Worm (Caenorhabditis elegans): Measurements from ENCODE around the gene K05F6.14.
A peak's percentile ranks its signal among the peaks of the same experiment; 100 is the strongest.

Gene K05F6.14

ce11 chrII:1600661-1601060 lies 38.7 kb downstream of the K05F6.14 start, which contains the start of gene bath-26:
bath-26 (minus strand) TSS chrII:1600761.
- no peak for TF ChIP-seq unc-39 (tag; optimal IDR thresholded peaks at IDR 0.05)
- no peak for TF ChIP-seq M03D4.4 (tag; optimal IDR thresholded peaks at IDR 0.05)
- TF ChIP-seq ceh-39 (tag; optimal IDR thresholded peaks at IDR 0.05) = no peak
- TF ChIP-seq sptf-1 (tag; optimal IDR thresholded peaks at IDR 0.05) = no peak
- TF ChIP-seq sem-2 (GFP tag; optimal IDR thresholded peaks at IDR 0.05) = no peak
- no peak for TF ChIP-seq lin-13 (tag; optimal IDR thresholded peaks at IDR 0.05)

ce11 chrII:1601507-1601906 lies 39.5 kb downstream of the K05F6.14 start, which contains the start of gene bath-47:
bath-47 (plus strand) TSS chrII:1601811.
- TF ChIP-seq snpc-4 (tag; optimal IDR thresholded peaks at IDR 0.05) (no peak), zip-8 (tag; optimal IDR thresholded peaks at IDR 0.05) (no peak), blmp-1 (tag; optimal IDR thresholded peaks at IDR 0.05) (no peak), nhr-237 (tag; optimal IDR thresholded peaks at IDR 0.05) (no peak), flh-1 (GFP tag; optimal IDR thresholded peaks at IDR 0.05) (no peak), sptf-1 (tag; optimal IDR thresholded peaks at IDR 0.05) (no peak), tbx-8 (GFP tag; optimal IDR thresholded peaks at IDR 0.05) (no peak), lin-32 (GFP tag; optimal IDR thresholded peaks at IDR 0.05) (no peak), cnd-1 (tag; optimal IDR thresholded peaks at IDR 0.05) (no peak), nhr-2 (tag; optimal IDR thresholded peaks at IDR 0.05) (no peak), M03D4.4 (tag; optimal IDR thresholded peaks at IDR 0.05) (no peak), mls-2 (tag; optimal IDR thresholded peaks at IDR 0.05) (no peak), hlh-1 (tag; optimal IDR thresholded peaks at IDR 0.05) (no peak)

- no peak for TF ChIP-seq nhr-12 (tag; optimal IDR thresholded peaks at IDR 0.05)
- TF ChIP-seq nhr-76 (tag; optimal IDR thresholded peaks at IDR 0.05) = no peak
- no peak for TF ChIP-seq ceh-43 (GFP tag; optimal IDR thresholded peaks at IDR 0.05)
- no peak for TF ChIP-seq elt-3 (tag; optimal IDR thresholded peaks at IDR 0.05)
- TF ChIP-seq unc-39 (tag; optimal IDR thresholded peaks at IDR 0.05) = no peak
- no peak for TF ChIP-seq ceh-83 (GFP tag; optimal IDR thresholded peaks at IDR 0.05)
- no peak for TF ChIP-seq nhr-2 (tag; optimal IDR thresholded peaks at IDR 0.05)
Observed at ce11 chrII:1603049-1603448, 41.1 kb downstream of the K05F6.14 start.

ce11 chrII:1605010-1605409 lies 43.0 kb downstream of the K05F6.14 start:
- no peak for TF ChIP-seq hlh-1 (tag; optimal IDR thresholded peaks at IDR 0.05)
- TF ChIP-seq elt-1 (tag; optimal IDR thresholded peaks at IDR 0.05; ENCODE audit: borderline replicate concordance, insufficient read depth) = peak; percentile 73

ce11 chrII:1606079-1606478 lies 44.1 kb downstream of the K05F6.14 start, which contains the start of gene bath-33:
bath-33 (minus strand) TSS chrII:1606179.
- TF ChIP-seq ces-1 (GFP tag; optimal IDR thresholded peaks at IDR 0.05) (no peak), sem-2 (GFP tag; optimal IDR thresholded peaks at IDR 0.05) (no peak), bed-3 (GFP tag; optimal IDR thresholded peaks at IDR 0.05) (no peak), blmp-1 (tag; optimal IDR thresholded peaks at IDR 0.05) (no peak), nhr-237 (tag; optimal IDR thresholded peaks at IDR 0.05) (no peak), pha-4 (tag; optimal IDR thresholded peaks at IDR 0.05) (no peak), zip-8 (tag; optimal IDR thresholded peaks at IDR 0.05) (no peak), mab-5 (tag; optimal IDR thresholded peaks at IDR 0.05) (no peak), lin-13 (tag; optimal IDR thresholded peaks at IDR 0.05) (no peak), hlh-1 (tag; optimal IDR thresholded peaks at IDR 0.05) (no peak), nhr-12 (tag; optimal IDR thresholded peaks at IDR 0.05) (no peak), mep-1 (tag; optimal IDR thresholded peaks at IDR 0.05) (no peak), unc-39 (tag; optimal IDR thresholded peaks at IDR 0.05) (no peak), elt-3 (tag; optimal IDR thresholded peaks at IDR 0.05) (no peak), flh-1 (GFP tag; optimal IDR thresholded peaks at IDR 0.05) (no peak), cnd-1 (tag; optimal IDR thresholded peaks at IDR 0.05) (no peak), lsy-2 (tag; optimal IDR thresholded peaks at IDR 0.05) (no peak), nhr-28 (tag; optimal IDR thresholded peaks at IDR 0.05) (no peak)

- TF ChIP-seq mab-5 (tag; optimal IDR thresholded peaks at IDR 0.05) = no peak
- no peak for TF ChIP-seq nhr-2 (tag; optimal IDR thresholded peaks at IDR 0.05)
- no peak for TF ChIP-seq ceh-43 (GFP tag; optimal IDR thresholded peaks at IDR 0.05)
- no peak for TF ChIP-seq hlh-1 (tag; optimal IDR thresholded peaks at IDR 0.05)
- no peak for TF ChIP-seq bed-3 (GFP tag; optimal IDR thresholded peaks at IDR 0.05)
- no peak for TF ChIP-seq ham-2 (GFP tag; optimal IDR thresholded peaks at IDR 0.05)
- no peak for TF ChIP-seq sptf-1 (tag; optimal IDR thresholded peaks at IDR 0.05)
- TF ChIP-seq lin-13 (tag; optimal IDR thresholded peaks at IDR 0.05) = no peak
- TF ChIP-seq elt-3 (tag; optimal IDR thresholded peaks at IDR 0.05) = no peak
- no peak for TF ChIP-seq ces-1 (GFP tag; optimal IDR thresholded peaks at IDR 0.05)
- no peak for TF ChIP-seq tbx-8 (GFP tag; optimal IDR thresholded peaks at IDR 0.05)
- no peak for TF ChIP-seq nhr-28 (tag; optimal IDR thresholded peaks at IDR 0.05)
- no peak for TF ChIP-seq cnd-1 (tag; optimal IDR thresholded peaks at IDR 0.05)
Observed at ce11 chrII:1607575-1607974, 45.6 kb downstream of the K05F6.14 start.
